Worm (Caenorhabditis elegans) whole organism, young adult: Measurements from ENCODE around the gene spp-28.
A peak's percentile ranks its signal among the peaks of the same experiment; 100 is the strongest.

ENCODE experiments used
- B0336.3 ChIP-seq: fragments of 200-800 bp; sonication (Bioruptor generic); IDR thresholded peaks from 2 replicates; pipeline ENCODE4 v1.3.6; 2022; ENCODE audit warnings: missing genetic modification characterization, missing compliant biosample characterization
- ama-1 ChIP-seq, 3 experiments: fragments of 150-350 bp in 1 of 3; sonication (generic microtip) in 2 of 3; optimal IDR thresholded peaks; 2 replicates each; lab custom pipeline; 2014 to 2018; ENCODE audit warnings: missing biosample characterization in 2 of 3, missing genetic modification characterization in 2 of 3, missing genetic modification reagents in 2 of 3

DNA sequence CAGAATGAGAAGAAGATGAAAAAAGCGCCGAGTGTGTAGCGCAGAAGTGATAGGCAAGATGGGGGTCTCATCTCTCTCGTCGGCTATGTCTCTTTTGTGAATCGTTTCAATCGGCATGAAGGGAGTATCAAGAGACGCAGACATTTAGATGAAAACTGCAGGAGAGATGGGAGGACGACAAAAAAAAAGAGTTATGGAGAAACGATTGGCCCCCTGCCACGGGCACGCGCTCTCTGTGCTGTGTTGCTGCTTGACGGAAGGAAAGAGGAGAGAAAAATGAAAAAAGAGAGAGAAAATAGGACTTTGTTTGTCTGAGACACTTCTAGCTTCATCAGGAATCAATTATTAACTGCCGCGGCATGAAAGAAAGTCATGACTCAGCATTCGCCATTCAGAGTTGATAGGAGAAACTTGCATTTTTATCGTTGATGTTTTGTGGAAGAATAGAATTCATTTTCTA is 33.6 kb upstream of the spp-28 start:
- TF ChIP-seq B0336.3 (peak; percentile 76), ama-1 (optimal IDR thresholded peaks at IDR 0.05; lab: Kevin White, UChicago) (no peak), ama-1 (GFP tag; optimal IDR thresholded peaks at IDR 0.05; lab: Kevin White, UChicago) (no peak)
